Fruit fly (Drosophila melanogaster): Measurements from ENCODE around the gene CG9503.

DNA sequence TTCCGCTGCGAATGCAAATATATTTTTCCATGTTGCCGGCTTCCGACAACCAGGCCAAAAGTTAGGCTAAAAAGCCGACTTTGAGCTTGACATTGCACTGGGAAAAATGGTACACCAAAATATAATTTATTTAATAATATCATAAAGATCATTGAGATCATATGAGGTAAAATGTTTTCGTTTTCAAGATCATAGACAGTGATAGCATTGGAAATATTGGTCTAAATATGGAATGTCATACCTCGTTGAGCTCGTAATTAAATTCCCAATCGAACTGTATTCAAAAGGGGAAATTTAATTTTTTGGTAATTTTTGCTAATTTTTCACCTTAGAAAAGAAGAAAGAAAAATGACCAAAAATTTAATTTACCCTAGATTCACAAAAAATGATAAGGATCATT is 39.3 kb downstream of the CG9503 start:
- TF ChIP-seq CG13204 (GFP tag; optimal IDR thresholded peaks at IDR 0.05) (no peak), CG12605 (GFP tag; IDR thresholded peaks at IDR 0.05) (no peak), CG9948 (tag; optimal IDR thresholded peaks at IDR 0.05) (no peak)

All from whole organism, pupa.